Worm (Caenorhabditis elegans): ENCODE data around the gene sri-33.

DNA sequence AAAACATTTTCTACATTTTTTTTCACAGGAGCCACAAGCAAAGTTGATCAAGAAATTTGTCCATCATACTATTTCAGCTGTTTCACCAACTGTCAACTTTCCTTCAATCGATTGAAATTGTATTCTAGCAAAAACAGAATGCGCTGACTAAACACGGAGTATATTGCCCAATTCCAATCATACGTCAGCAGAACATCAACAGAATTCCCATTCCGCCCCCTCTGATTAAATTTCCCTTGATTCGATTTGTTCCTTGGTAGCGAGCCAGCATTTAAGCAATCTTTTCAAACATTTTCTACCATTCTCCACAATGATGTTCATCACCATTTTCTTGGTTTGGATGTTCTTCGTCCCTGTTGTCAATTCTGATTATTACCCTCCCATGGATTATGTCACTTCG lies 10.8 kb downstream of the sri-33 start, which contains the start of gene T10D4.15:
- TF ChIP-seq daf-12 (tag; optimal IDR thresholded peaks at IDR 0.05) (no peak), snpc-4 (tag; optimal IDR thresholded peaks at IDR 0.05) (no peak), nhr-10 (tag; optimal IDR thresholded peaks at IDR 0.05) (no peak), egl-27 (tag; optimal IDR thresholded peaks at IDR 0.05) (no peak), nhr-25 (tag; optimal IDR thresholded peaks at IDR 0.05; ENCODE audit: borderline replicate concordance, insufficient read depth) (no peak), lin-39 (tag; optimal IDR thresholded peaks at IDR 0.05) (no peak), nhr-28 (tag; optimal IDR thresholded peaks at IDR 0.05) (no peak), fkh-10 (GFP tag; optimal IDR thresholded peaks at IDR 0.05) (no peak), nhr-11 (tag; optimal IDR thresholded peaks at IDR 0.05) (no peak)
